Worm (Caenorhabditis elegans): ENCODE data around the gene nspg-1.
"Not testable (repeated sequence)": the region's sequence is repeated elsewhere in the genome, so short reads cannot be mapped to it uniquely, and the experiment has no call there.

- not testable (repeated sequence) for TF ChIP-seq ama-1 (optimal IDR thresholded peaks at IDR 0.05); snpc-4 (tag; optimal IDR thresholded peaks at IDR 0.05); zfp-3 (GFP tag; conservative IDR thresholded peaks at IDR 0.05); nhr-77 (tag; optimal IDR thresholded peaks at IDR 0.05); skn-1 (tag; optimal IDR thresholded peaks at IDR 0.05); saeg-2 (GFP tag; IDR thresholded peaks at IDR 0.05); nhr-10 (tag; optimal IDR thresholded peaks at IDR 0.05); nhr-11 (tag; optimal IDR thresholded peaks at IDR 0.05); nhr-6 (tag; optimal IDR thresholded peaks at IDR 0.05); ceh-82 (tag; optimal IDR thresholded peaks at IDR 0.05)
Observed at ce11 chrV:12865615-12866014, 2.3 kb downstream of the nspg-1 start, which contains the start of gene T07F10.5.
